Fruit fly (Drosophila melanogaster) whole organism, embryonic: ENCODE measurements around the gene Vps53.

Experiments
- Antp ChIP-seq: fragments of 200-800 bp; sonication (Bioruptor generic); optimal IDR thresholded peaks from 3 replicates; lab custom pipeline; 2016; ENCODE audit warnings: missing biosample characterization, missing genetic modification characterization
- CG10274 ChIP-seq: fragments of 200-800 bp; sonication (Bioruptor generic); optimal IDR thresholded peaks from 3 replicates; lab custom pipeline; 2017; ENCODE audit warnings: missing biosample characterization, mild to moderate bottlenecking, missing genetic modification characterization
- CG11504 ChIP-seq: fragments of 200-800 bp; sonication (Bioruptor generic); optimal IDR thresholded peaks from 3 replicates; lab custom pipeline; 2019; ENCODE audit warnings: missing biosample characterization, mild to moderate bottlenecking, missing genetic modification characterization, moderate library complexity
- CG13775 ChIP-seq: fragments of 200-800 bp; sonication (Bioruptor generic); optimal IDR thresholded peaks from 3 replicates; lab custom pipeline; 2017; ENCODE audit warnings: missing biosample characterization, mild to moderate bottlenecking, missing genetic modification characterization
- CG14050 ChIP-seq: fragments of 200-800 bp; sonication (Bioruptor generic); IDR thresholded peaks from 3 replicates; pipeline ENCODE4 v1.3.6; 2022; ENCODE audit warnings: missing biosample characterization, missing genetic modification characterization
- CG14710 ChIP-seq: fragments of 200-800 bp; sonication (Bioruptor generic); optimal IDR thresholded peaks from 3 replicates; lab custom pipeline; 2019; ENCODE audit warnings: missing biosample characterization, mild to moderate bottlenecking, missing genetic modification characterization, moderate library complexity
- CG15514 ChIP-seq: fragments of 200-800 bp; sonication (Bioruptor generic); optimal IDR thresholded peaks from 3 replicates; lab custom pipeline; 2017; ENCODE audit warnings: missing biosample characterization, missing genetic modification characterization, mild to moderate bottlenecking, moderate library complexity, missing genetic modification reagents
- CG1603 ChIP-seq: fragments of 200-800 bp; sonication (Bioruptor generic); optimal IDR thresholded peaks from 2 replicates; lab custom pipeline; 2019; ENCODE audit warnings: missing biosample characterization, mild to moderate bottlenecking, missing genetic modification characterization, moderate library complexity
- CG16779 ChIP-seq: fragments of 200-800 bp; sonication (Bioruptor generic); IDR thresholded peaks from 2 replicates; pipeline ENCODE4 v1.3.6; 2022; ENCODE audit warnings: missing biosample characterization, missing genetic modification characterization
- CG17802 ChIP-seq: fragments of 200-800 bp; sonication (Bioruptor generic); optimal IDR thresholded peaks from 2 replicates; lab custom pipeline; 2018; ENCODE audit warnings: missing biosample characterization, mild to moderate bottlenecking, missing genetic modification characterization, moderate library complexity
- CG1832 ChIP-seq: fragments of 200-800 bp; sonication (Bioruptor generic); optimal IDR thresholded peaks from 2 replicates; lab custom pipeline; 2017; ENCODE audit warnings: missing biosample characterization, mild to moderate bottlenecking, missing genetic modification characterization, inconsistent platforms
- CG32767 ChIP-seq: fragments of 200-800 bp; sonication (Bioruptor generic); IDR thresholded peaks from 2 replicates; pipeline ENCODE4 v1.3.6; 2022; ENCODE audit warnings: missing biosample characterization, missing genetic modification characterization
- CG34422 ChIP-seq: fragments of 200-800 bp; sonication (Bioruptor generic); IDR thresholded peaks from 3 replicates; pipeline ENCODE4 v1.3.6; 2022; ENCODE audit warnings: missing biosample characterization, missing genetic modification characterization
- CG4360 ChIP-seq: fragments of 200-800 bp; sonication (Bioruptor generic); IDR thresholded peaks from 2 replicates; pipeline ENCODE4 v1.3.6; 2022; ENCODE audit warnings: missing biosample characterization, missing genetic modification characterization
- CG4854 ChIP-seq: fragments of 200-800 bp; sonication (Bioruptor generic); optimal IDR thresholded peaks from 2 replicates; lab custom pipeline; 2016; ENCODE audit warnings: missing biosample characterization, missing genetic modification characterization, inconsistent platforms
- CG5953 ChIP-seq: fragments of 200-800 bp; sonication (Bioruptor generic); IDR thresholded peaks from 2 replicates; pipeline ENCODE4 v1.3.6; 2022; ENCODE audit warnings: missing biosample characterization, missing genetic modification characterization
- CG6175 ChIP-seq: fragments of 200-800 bp; sonication (Bioruptor generic); IDR thresholded peaks from 3 replicates; pipeline ENCODE4 v1.3.6; 2022; ENCODE audit warnings: missing biosample characterization, missing genetic modification characterization
- CG7556 ChIP-seq: fragments of 200-800 bp; sonication (Bioruptor generic); optimal IDR thresholded peaks from 2 replicates; lab custom pipeline; 2017; ENCODE audit warnings: missing biosample characterization, mild to moderate bottlenecking, missing genetic modification characterization
- CG8281 ChIP-seq: fragments of 200-800 bp; sonication (Bioruptor generic); optimal IDR thresholded peaks from 2 replicates; lab custom pipeline; 2018; ENCODE audit warnings: missing biosample characterization, mild to moderate bottlenecking, missing genetic modification characterization, moderate library complexity
- CG9727 ChIP-seq: fragments of 200-800 bp; sonication (Bioruptor generic); optimal IDR thresholded peaks from 3 replicates; lab custom pipeline; 2017; ENCODE audit warnings: missing biosample characterization, mild to moderate bottlenecking, missing genetic modification characterization
- Doc2 ChIP-seq: fragments of 200-800 bp; sonication (Bioruptor generic); IDR thresholded peaks from 2 replicates; pipeline ENCODE4 v1.3.6; 2022; ENCODE audit warnings: missing biosample characterization, missing genetic modification characterization
- E2f2 ChIP-seq: fragments of 200-800 bp; sonication (Bioruptor generic); IDR thresholded peaks from 2 replicates; pipeline ENCODE4 v1.3.6; 2022; ENCODE audit warnings: missing biosample characterization, missing genetic modification characterization
- HLH3B ChIP-seq: fragments of 200-800 bp; sonication (Bioruptor generic); IDR thresholded peaks from 2 replicates; pipeline ENCODE4 v1.3.6; 2022; ENCODE audit warnings: missing biosample characterization, missing genetic modification characterization
- Hmr ChIP-seq: fragments of 200-800 bp; sonication (Bioruptor generic); optimal IDR thresholded peaks from 3 replicates; lab custom pipeline; 2017; ENCODE audit warnings: mild to moderate bottlenecking, missing biosample characterization, missing genetic modification reagents, missing genetic modification characterization
- Hr39 ChIP-seq: fragments of >200 bp; optimal IDR thresholded peaks from 2 replicates; lab custom pipeline; 2017
- MESR4 ChIP-seq: fragments of 200-800 bp; sonication (Bioruptor generic); optimal IDR thresholded peaks from 2 replicates; lab custom pipeline; 2018; ENCODE audit warnings: missing biosample characterization, mild to moderate bottlenecking, missing genetic modification characterization, moderate library complexity
- Mad ChIP-seq: fragments of 200-800 bp; sonication (Bioruptor generic); optimal IDR thresholded peaks from 2 replicates; lab custom pipeline; 2016; ENCODE audit warnings: missing biosample characterization, missing genetic modification characterization
- Meics ChIP-seq: fragments of 200-800 bp; sonication (Bioruptor generic); optimal IDR thresholded peaks from 2 replicates; lab custom pipeline; 2017; ENCODE audit warnings: missing biosample characterization, mild to moderate bottlenecking, missing genetic modification characterization
- Nf-YC ChIP-seq: fragments of 200-800 bp; optimal IDR thresholded peaks from 3 replicates; lab custom pipeline; 2019; ENCODE audit warnings: missing biosample characterization, mild to moderate bottlenecking, missing genetic modification characterization, moderate library complexity
- Sry-δ ChIP-seq: fragments of 200-800 bp; sonication (Bioruptor generic); optimal IDR thresholded peaks from 2 replicates; lab custom pipeline; 2016; ENCODE audit warnings: missing biosample characterization, missing genetic modification characterization
- al ChIP-seq: fragments of 200-800 bp; sonication (Bioruptor generic); IDR thresholded peaks from 2 replicates; pipeline ENCODE4 v1.3.6; 2022; ENCODE audit warnings: missing biosample characterization, missing genetic modification characterization
- bsh ChIP-seq, 2 experiments: fragments of 200-800 bp; sonication (Bioruptor generic); optimal IDR thresholded peaks; 2 replicates each; lab custom pipeline; 2017 to 2018; ENCODE audit warnings: mild to moderate bottlenecking in 2 of 2, missing biosample characterization in 2 of 2, missing genetic modification characterization in 2 of 2, moderate library complexity in 1 of 2
- ci ChIP-seq: fragments of 200-800 bp; sonication (Bioruptor generic); IDR thresholded peaks from 3 replicates; pipeline ENCODE4 v1.3.6; 2022; ENCODE audit warnings: missing biosample characterization, missing genetic modification characterization
- ewg ChIP-seq: fragments of 200-800 bp; sonication (Bioruptor generic); optimal IDR thresholded peaks from 3 replicates; lab custom pipeline; 2017; ENCODE audit warnings: mild to moderate bottlenecking, missing biosample characterization, missing genetic modification reagents, missing genetic modification characterization
- fd102C ChIP-seq: fragments of 200-800 bp; sonication (Bioruptor generic); optimal IDR thresholded peaks from 2 replicates; lab custom pipeline; 2018; ENCODE audit warnings: missing biosample characterization, mild to moderate bottlenecking, missing genetic modification characterization, moderate library complexity
- gt ChIP-seq: fragments of 200-800 bp; sonication (Bioruptor generic); IDR thresholded peaks from 2 replicates; pipeline ENCODE4 v1.3.6; 2022; ENCODE audit warnings: missing biosample characterization, missing genetic modification characterization
- ken ChIP-seq: fragments of 200-800 bp; sonication (Bioruptor generic); IDR thresholded peaks from 3 replicates; pipeline ENCODE4 v1.3.6; 2022; ENCODE audit warnings: missing biosample characterization, missing genetic modification characterization
- lab ChIP-seq: fragments of 200-800 bp; sonication (Bioruptor generic); optimal IDR thresholded peaks from 3 replicates; lab custom pipeline; 2017; ENCODE audit warnings: missing biosample characterization, missing genetic modification characterization, mild to moderate bottlenecking, moderate library complexity, missing genetic modification reagents
- maf-S ChIP-seq: fragments of 200-800 bp; sonication (Bioruptor generic); optimal IDR thresholded peaks from 2 replicates; lab custom pipeline; 2016; ENCODE audit warnings: missing biosample characterization, missing genetic modification characterization
- mld ChIP-seq: fragments of 200-800 bp; sonication (Bioruptor generic); IDR thresholded peaks from 3 replicates; pipeline ENCODE4 v1.3.6; 2022; ENCODE audit warnings: missing biosample characterization, missing genetic modification characterization; ENCODE audit not compliant: partially characterized antibody
- org-1 ChIP-seq: fragments of 200-800 bp; sonication (Bioruptor generic); optimal IDR thresholded peaks from 2 replicates; lab custom pipeline; 2017; ENCODE audit warnings: missing biosample characterization, missing genetic modification characterization
- p53 ChIP-seq: fragments of 200-800 bp; sonication (Bioruptor generic); optimal IDR thresholded peaks from 2 replicates; lab custom pipeline; 2016; ENCODE audit warnings: missing biosample characterization, missing genetic modification characterization
- pb ChIP-seq: fragments of 200-800 bp; sonication (Bioruptor generic); optimal IDR thresholded peaks from 3 replicates; lab custom pipeline; 2016; ENCODE audit warnings: missing biosample characterization, missing genetic modification characterization
- schlank ChIP-seq: fragments of 200-800 bp; sonication (Bioruptor generic); optimal IDR thresholded peaks from 2 replicates; lab custom pipeline; 2018; ENCODE audit warnings: missing biosample characterization, mild to moderate bottlenecking, missing genetic modification characterization
- shn ChIP-seq: fragments of 200-800 bp; sonication (Bioruptor generic); optimal IDR thresholded peaks from 3 replicates; lab custom pipeline; 2016; ENCODE audit warnings: missing biosample characterization, missing genetic modification characterization
- sisA ChIP-seq: fragments of 200-800 bp; sonication (Bioruptor generic); IDR thresholded peaks from 2 replicates; pipeline ENCODE4 v1.3.6; 2022; ENCODE audit warnings: missing biosample characterization, missing genetic modification characterization
- tin ChIP-seq: fragments of 200-800 bp; sonication (Bioruptor generic); optimal IDR thresholded peaks from 3 replicates; lab custom pipeline; 2016; ENCODE audit warnings: missing biosample characterization, missing genetic modification characterization
- wek ChIP-seq: fragments of 200-800 bp; sonication (Bioruptor generic); optimal IDR thresholded peaks from 3 replicates; lab custom pipeline; 2018; ENCODE audit warnings: missing biosample characterization, mild to moderate bottlenecking, missing genetic modification characterization, moderate library complexity
- wor ChIP-seq: fragments of 200-800 bp; sonication (Bioruptor generic); IDR thresholded peaks from 2 replicates; pipeline ENCODE4 v1.3.6; 2022; ENCODE audit warnings: missing biosample characterization, missing genetic modification characterization
- zen ChIP-seq: fragments of 200-800 bp; sonication (Bioruptor generic); optimal IDR thresholded peaks from 3 replicates; lab custom pipeline; 2018; ENCODE audit warnings: missing biosample characterization, mild to moderate bottlenecking, missing genetic modification characterization, moderate library complexity

Vps53 gene

dm6 chr2L:4350683-4351324, 35.1 kb downstream of the Vps53 start (continued):
- peak; percentile 16 for TF ChIP-seq maf-S
- TF ChIP-seq pb (GFP tag; lab: Kevin White, UChicago): no peak
- peak; percentile 10 for TF ChIP-seq Sry-δ (GFP tag; lab: Kevin White, UChicago)
- TF ChIP-seq wek (GFP tag; lab: Kevin White, UChicago): no peak
- 0 out of 2 replicates have a peak, but pooled peaks have one; percentile 38 for TF ChIP-seq gt (GFP tag; lab: Robert Waterston, UW)
- no peak for TF ChIP-seq Mad (GFP tag; lab: Kevin White, UChicago)
- no peak for TF ChIP-seq Nf-YC
- no peak for TF ChIP-seq schlank (tag; lab: Kevin White, UChicago)
- peak; percentile 45; the same call in 1 of the 2 replicates for TF ChIP-seq sisA
- TF ChIP-seq CG34422 (GFP tag; lab: Robert Waterston, UW): no peak; the same call in 2 of the 3 replicates
- TF ChIP-seq CG8281: no peak
- peak; percentile 41 for TF ChIP-seq shn
- TF ChIP-seq zen (tag; lab: Kevin White, UChicago): peak; percentile 79
- TF ChIP-seq CG11504 (tag; lab: Kevin White, UChicago): peak; percentile 48
- TF ChIP-seq CG14710 (tag; lab: Kevin White, UChicago): peak; percentile 89
- 0 out of 3 replicates have a peak, but pooled peaks have one; percentile 43 for TF ChIP-seq ken (GFP tag; lab: Robert Waterston, UW)
- TF ChIP-seq CG9727 (GFP tag; lab: Kevin White, UChicago): peak; percentile 95
- TF ChIP-seq ewg (GFP tag; lab: Kevin White, UChicago): peak; percentile 59
- TF ChIP-seq CG5953 (GFP tag; lab: Robert Waterston, UW): no peak
- TF ChIP-seq Hmr (GFP tag; lab: Kevin White, UChicago): no peak
- no peak for TF ChIP-seq Hr39 (lab: Kevin White, UChicago)
- no peak for TF ChIP-seq lab (GFP tag; lab: Kevin White, UChicago)
- peak in 1 of 2 experiments; percentile 72 for TF ChIP-seq bsh (GFP tag; optimal IDR thresholded peaks at IDR 0.05; lab: Kevin White, UChicago)
- peak; percentile 40 for TF ChIP-seq Antp (GFP tag; lab: Kevin White, UChicago)
- TF ChIP-seq fd102C (GFP tag; lab: Kevin White, UChicago): peak; percentile 82
- TF ChIP-seq CG10274 (GFP tag; lab: Kevin White, UChicago): no peak
- TF ChIP-seq MESR4 (GFP tag; lab: Kevin White, UChicago): no peak
- no peak for TF ChIP-seq Doc2
- no peak for TF ChIP-seq CG1832 (GFP tag; lab: Kevin White, UChicago)
- TF ChIP-seq CG1603 (tag; lab: Kevin White, UChicago): peak; percentile 58
- TF ChIP-seq org-1 (GFP tag; lab: Kevin White, UChicago): peak; percentile 60
- peak; percentile 59 for TF ChIP-seq CG4360 (GFP tag; lab: Robert Waterston, UW)
- no peak for TF ChIP-seq al
- no peak for TF ChIP-seq Meics (GFP tag; lab: Kevin White, UChicago)
- TF ChIP-seq CG4854 (GFP tag; lab: Kevin White, UChicago): no peak
- peak; percentile 14; the same call in 1 of the 2 replicates for TF ChIP-seq E2f2 (GFP tag; lab: Robert Waterston, UW)
- no peak for TF ChIP-seq p53 (GFP tag; lab: Kevin White, UChicago)
- TF ChIP-seq CG13775 (GFP tag; lab: Kevin White, UChicago): peak; percentile 75
- no peak for TF ChIP-seq CG16779 (GFP tag; lab: Robert Waterston, UW)
- peak; percentile 14 for TF ChIP-seq CG17802 (tag; lab: Kevin White, UChicago)
- no peak for TF ChIP-seq mld (GFP tag; lab: Robert Waterston, UW)
- no peak for TF ChIP-seq CG14050 (GFP tag; lab: Robert Waterston, UW)
- TF ChIP-seq ci: peak; percentile 62; the same call in 1 of the 3 replicates
- peak; percentile 71 for TF ChIP-seq CG7556 (GFP tag; lab: Kevin White, UChicago)
- TF ChIP-seq tin (GFP tag; lab: Kevin White, UChicago): peak; percentile 59
- 0 out of 2 replicates have a peak, but pooled peaks have one; percentile 24 for TF ChIP-seq CG32767 (GFP tag; lab: Robert Waterston, UW)
- no peak for TF ChIP-seq HLH3B (GFP tag; lab: Robert Waterston, UW)
- TF ChIP-seq wor (GFP tag; lab: Robert Waterston, UW): no peak
- no peak for TF ChIP-seq CG15514 (GFP tag; lab: Kevin White, UChicago)
- no peak for TF ChIP-seq CG6175 (GFP tag; lab: Robert Waterston, UW)
